Worm (Caenorhabditis elegans) whole organism, early embryonic: ENCODE results near the gene itsn-1.

Experiments
- F13C5.2 ChIP-seq: sonication (generic microtip); optimal IDR thresholded peaks from 2 replicates; lab custom pipeline; 2017; ENCODE audit warnings: mild to moderate bottlenecking, missing genetic modification characterization, inconsistent platforms, missing compliant biosample characterization
- ama-1 ChIP-seq: fragments of 150-350 bp; optimal IDR thresholded peaks from 2 replicates; lab custom pipeline; 2014
- ceh-36 ChIP-seq: sonication (generic microtip); optimal IDR thresholded peaks from 2 replicates; lab custom pipeline; 2016; ENCODE audit warnings: missing genetic modification characterization, inconsistent platforms, missing compliant biosample characterization
- hmbx-1 ChIP-seq: sonication (generic microtip); optimal IDR thresholded peaks from 2 replicates; lab custom pipeline; 2016; ENCODE audit warnings: mild to moderate bottlenecking, missing genetic modification characterization, missing compliant biosample characterization
- hmg-4 ChIP-seq: fragments of 200-800 bp; sonication (Bioruptor generic); optimal IDR thresholded peaks from 2 replicates; lab custom pipeline; 2018; ENCODE audit warnings: mild to moderate bottlenecking, missing genetic modification characterization, missing compliant biosample characterization
- pes-1 ChIP-seq: fragments of 200-800 bp; sonication (Bioruptor generic); IDR thresholded peaks from 2 replicates; pipeline ENCODE4 v1.3.6; 2022; ENCODE audit warnings: missing genetic modification reagents, missing genetic modification characterization, missing compliant biosample characterization

ce11 chrIV:17131035-17131595 lies 11.6 kb downstream of the itsn-1 start, which contains the start of the genes Y116A8C.37 and Y116A8C.38:
- TF ChIP-seq ama-1 (lab: Kevin White, UChicago) (no peak), pes-1 (GFP tag; lab: Robert Waterston, UW) (no peak), ceh-36 (tag; lab: Kevin White, UChicago) (no peak), hmg-4 (GFP tag; lab: Kevin White, UChicago) (no peak), hmbx-1 (tag; lab: Kevin White, UChicago) (no peak), F13C5.2 (tag; lab: Kevin White, UChicago) (no peak)
